Fruit fly (Drosophila melanogaster) Kc167 (cell line): ENCODE results near the gene nompC.

ENCODE experiments used
- Myc ChIP-seq: fragments of >200 bp; optimal IDR thresholded peaks from 2 replicates; lab custom pipeline; 2017; ENCODE audit warnings: missing external identifiers
- h ChIP-seq: fragments of >200 bp; optimal IDR thresholded peaks from 3 replicates; lab custom pipeline; 2018; ENCODE audit warnings: missing external identifiers
- insv ChIP-seq: fragments of >200 bp; optimal IDR thresholded peaks from 3 replicates; lab custom pipeline; 2018; ENCODE audit warnings: missing external identifiers
- psq ChIP-seq: fragments of >200 bp; optimal IDR thresholded peaks from 2 replicates; lab custom pipeline; 2017; ENCODE audit warnings: missing external identifiers
- ttk ChIP-seq: sonication (Bioruptor generic); optimal IDR thresholded peaks from 2 replicates; lab custom pipeline; 2017; ENCODE audit warnings: missing external identifiers

DNA sequence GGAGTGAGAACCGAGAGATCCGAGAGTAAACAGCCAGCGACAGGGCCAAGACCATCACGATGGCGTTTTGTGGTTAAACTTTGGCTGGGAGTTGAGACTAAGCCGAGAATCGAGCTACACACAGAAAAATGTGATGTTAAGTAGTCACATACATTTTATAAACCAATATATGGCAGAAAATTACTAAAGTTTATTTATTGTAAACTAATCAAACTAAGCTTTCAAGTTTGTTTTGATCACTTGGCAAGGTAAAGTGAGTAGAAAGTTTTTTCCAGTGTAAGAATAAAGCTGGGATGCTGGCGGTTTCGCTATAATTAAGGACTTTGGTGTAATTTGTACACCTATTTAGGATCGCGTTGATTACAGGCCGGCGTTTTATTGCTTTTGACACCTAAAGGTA lies 26.6 kb downstream of the nompC start:
- TF ChIP-seq ttk (lab: Kevin White, UChicago): no peak
- no peak for TF ChIP-seq h
- no peak for TF ChIP-seq Myc
- TF ChIP-seq psq: no peak
- no peak for TF ChIP-seq insv (lab: Kevin White, UChicago)
